Worm (Caenorhabditis elegans) whole organism, mixed stage, embryonic: ENCODE data around the gene vit-4.

Experiments used
- M03D4.4 ChIP-seq: sonication (generic microtip); optimal IDR thresholded peaks from 2 replicates; lab custom pipeline; 2017; ENCODE audit warnings: mild to moderate bottlenecking, missing genetic modification characterization, missing compliant biosample characterization
- bed-3 ChIP-seq: fragments of 200-800 bp; sonication (Bioruptor generic); optimal IDR thresholded peaks from 3 replicates; lab custom pipeline; 2018; ENCODE audit warnings: mild to moderate bottlenecking, missing genetic modification characterization, moderate library complexity, missing compliant biosample characterization
- blmp-1 ChIP-seq: fragments of 150-350 bp; optimal IDR thresholded peaks from 2 replicates; lab custom pipeline; 2014; ENCODE audit warnings: missing biosample characterization, missing genetic modification characterization
- ceh-39 ChIP-seq: fragments of 150-350 bp; optimal IDR thresholded peaks from 2 replicates; lab custom pipeline; 2014; ENCODE audit warnings: missing biosample characterization, missing genetic modification characterization
- ceh-43 ChIP-seq: fragments of 200-800 bp; sonication (Bioruptor generic); optimal IDR thresholded peaks from 2 replicates; lab custom pipeline; 2018; ENCODE audit warnings: mild to moderate bottlenecking, missing genetic modification characterization, moderate library complexity, missing compliant biosample characterization
- ceh-83 ChIP-seq: fragments of 200-800 bp; sonication (Bioruptor generic); optimal IDR thresholded peaks from 2 replicates; lab custom pipeline; 2018; ENCODE audit warnings: mild to moderate bottlenecking, missing genetic modification characterization, missing compliant biosample characterization
- ces-1 ChIP-seq: fragments of 150-350 bp; optimal IDR thresholded peaks from 2 replicates; lab custom pipeline; 2014; ENCODE audit warnings: missing biosample characterization, missing genetic modification reagents, missing genetic modification characterization
- cnd-1 ChIP-seq: fragments of 200-800 bp; sonication (Bioruptor generic); optimal IDR thresholded peaks from 2 replicates; lab custom pipeline; 2018; ENCODE audit warnings: mild to moderate bottlenecking, missing genetic modification characterization, missing compliant biosample characterization
- drap-1 ChIP-seq: fragments of 200-800 bp; sonication (Bioruptor generic); optimal IDR thresholded peaks from 3 replicates; lab custom pipeline; 2018; ENCODE audit warnings: mild to moderate bottlenecking, missing genetic modification characterization, missing compliant biosample characterization
- elt-1 ChIP-seq: sonication (generic microtip); optimal IDR thresholded peaks from 2 replicates; lab custom pipeline; 2017; ENCODE audit warnings: missing genetic modification characterization, mild to moderate bottlenecking, missing compliant biosample characterization, antibody characterized with exemption, moderate library complexity, borderline replicate concordance; ENCODE audit not compliant: insufficient read depth
- elt-3 ChIP-seq: fragments of 150-350 bp; optimal IDR thresholded peaks from 2 replicates; lab custom pipeline; 2014; ENCODE audit warnings: missing biosample characterization, missing genetic modification characterization
- flh-1 ChIP-seq: fragments of 200-800 bp; sonication (Bioruptor generic); optimal IDR thresholded peaks from 2 replicates; lab custom pipeline; 2018; ENCODE audit warnings: mild to moderate bottlenecking, missing genetic modification characterization, moderate library complexity, missing compliant biosample characterization
- ham-2 ChIP-seq: fragments of 200-800 bp; sonication (Bioruptor generic); optimal IDR thresholded peaks from 2 replicates; lab custom pipeline; 2018; ENCODE audit warnings: mild to moderate bottlenecking, missing genetic modification characterization, missing compliant biosample characterization
- hlh-1 ChIP-seq: fragments of 150-350 bp; optimal IDR thresholded peaks from 2 replicates; lab custom pipeline; 2014; ENCODE audit warnings: missing biosample characterization, missing genetic modification reagents, missing genetic modification characterization
- lin-13 ChIP-seq: fragments of 150-350 bp; optimal IDR thresholded peaks from 2 replicates; lab custom pipeline; 2014; ENCODE audit warnings: missing biosample characterization, missing genetic modification characterization
- lin-32 ChIP-seq: fragments of 200-800 bp; sonication (Bioruptor generic); optimal IDR thresholded peaks from 2 replicates; lab custom pipeline; 2018; ENCODE audit warnings: mild to moderate bottlenecking, missing genetic modification characterization, missing compliant biosample characterization
- lsy-2 ChIP-seq: fragments of 150-350 bp; optimal IDR thresholded peaks from 2 replicates; lab custom pipeline; 2014; ENCODE audit warnings: missing biosample characterization, missing genetic modification characterization
- mab-5 ChIP-seq: fragments of 150-350 bp; optimal IDR thresholded peaks from 2 replicates; lab custom pipeline; 2014; ENCODE audit warnings: missing biosample characterization, missing genetic modification characterization
- mep-1 ChIP-seq: fragments of 150-350 bp; optimal IDR thresholded peaks from 2 replicates; lab custom pipeline; 2017; ENCODE audit warnings: missing biosample characterization, missing genetic modification reagents, missing genetic modification characterization, inconsistent platforms
- mls-2 ChIP-seq: sonication (generic microtip); optimal IDR thresholded peaks from 2 replicates; lab custom pipeline; 2016; ENCODE audit warnings: mild to moderate bottlenecking, missing genetic modification characterization, moderate library complexity, missing compliant biosample characterization
- nhr-12 ChIP-seq: fragments of 150-350 bp; optimal IDR thresholded peaks from 2 replicates; lab custom pipeline; 2014; ENCODE audit warnings: missing biosample characterization, missing genetic modification characterization
- nhr-2 ChIP-seq: fragments of 150-350 bp; optimal IDR thresholded peaks from 2 replicates; lab custom pipeline; 2014; ENCODE audit warnings: missing biosample characterization, missing genetic modification characterization
- nhr-237 ChIP-seq: fragments of 150-350 bp; optimal IDR thresholded peaks from 2 replicates; lab custom pipeline; 2014; ENCODE audit warnings: missing biosample characterization, missing genetic modification characterization
- nhr-28 ChIP-seq: fragments of 150-350 bp; optimal IDR thresholded peaks from 2 replicates; lab custom pipeline; 2014; ENCODE audit warnings: missing biosample characterization, missing genetic modification characterization
- nhr-76 ChIP-seq: sonication (generic microtip); optimal IDR thresholded peaks from 2 replicates; lab custom pipeline; 2017; ENCODE audit warnings: missing biosample characterization, missing genetic modification characterization
- pha-4 ChIP-seq: fragments of 150-350 bp; optimal IDR thresholded peaks from 2 replicates; lab custom pipeline; 2018; ENCODE audit warnings: missing biosample characterization, missing genetic modification reagents, missing genetic modification characterization
- sem-2 ChIP-seq: fragments of 200-800 bp; sonication (Bioruptor generic); optimal IDR thresholded peaks from 2 replicates; lab custom pipeline; 2018; ENCODE audit warnings: mild to moderate bottlenecking, missing genetic modification characterization, missing compliant biosample characterization
- snpc-4 ChIP-seq: fragments of 150-350 bp; optimal IDR thresholded peaks from 2 replicates; lab custom pipeline; 2014; ENCODE audit warnings: missing biosample characterization, missing genetic modification characterization
- sptf-1 ChIP-seq: sonication (generic microtip); optimal IDR thresholded peaks from 2 replicates; lab custom pipeline; 2017; ENCODE audit warnings: mild to moderate bottlenecking, missing genetic modification characterization, moderate library complexity, missing compliant biosample characterization
- tbx-8 ChIP-seq: fragments of 200-800 bp; sonication (Bioruptor generic); optimal IDR thresholded peaks from 2 replicates; lab custom pipeline; 2018; ENCODE audit warnings: mild to moderate bottlenecking, missing genetic modification characterization, moderate library complexity, missing compliant biosample characterization
- unc-120 ChIP-seq: sonication (generic microtip); optimal IDR thresholded peaks from 2 replicates; lab custom pipeline; 2017; ENCODE audit warnings: missing genetic modification characterization, missing compliant biosample characterization; ENCODE audit not compliant: poor library complexity, severe bottlenecking
- unc-39 ChIP-seq: fragments of 150-350 bp; optimal IDR thresholded peaks from 2 replicates; lab custom pipeline; 2014; ENCODE audit warnings: missing biosample characterization, missing genetic modification characterization
- unc-62 ChIP-seq: fragments of 150-350 bp; optimal IDR thresholded peaks from 2 replicates; lab custom pipeline; 2014; ENCODE audit warnings: missing biosample characterization, missing genetic modification reagents, missing genetic modification characterization
- zip-8 ChIP-seq: fragments of 150-350 bp; optimal IDR thresholded peaks from 2 replicates; lab custom pipeline; 2014; ENCODE audit warnings: missing biosample characterization, missing genetic modification characterization
- ztf-11 ChIP-seq: fragments of 150-350 bp; optimal IDR thresholded peaks from 2 replicates; lab custom pipeline; 2014; ENCODE audit warnings: missing biosample characterization, missing genetic modification characterization

The vit-4 gene

DNA sequence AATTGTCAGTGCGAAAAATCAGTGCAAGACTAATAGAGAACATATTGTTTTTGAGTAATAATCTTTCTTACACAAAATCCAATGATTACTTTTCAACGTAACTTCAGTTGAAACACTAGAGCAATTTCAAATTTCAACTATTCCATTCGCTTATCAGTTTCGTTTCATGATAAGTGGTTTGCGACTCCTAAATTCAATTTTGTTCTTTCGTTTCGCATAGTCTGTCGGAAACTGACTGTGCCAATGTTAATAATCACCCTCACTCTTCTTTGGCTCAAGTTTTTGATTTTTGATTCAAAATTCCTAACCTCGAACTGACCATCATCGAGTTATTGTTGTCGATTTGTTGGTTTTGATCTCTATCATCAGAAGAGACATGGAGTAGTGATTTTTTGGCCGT lies 15.0 kb downstream of the vit-4 start:
- TF ChIP-seq ztf-11 = no peak
- no peak for TF ChIP-seq cnd-1 (tag; lab: Kevin White, UChicago)
- no peak for TF ChIP-seq ceh-43 (GFP tag; lab: Kevin White, UChicago)
- no peak for TF ChIP-seq zip-8 (tag; lab: Kevin White, UChicago)
- no peak for TF ChIP-seq ceh-83 (GFP tag; lab: Kevin White, UChicago)
- TF ChIP-seq mls-2 = no peak
- TF ChIP-seq lin-32 (GFP tag; lab: Kevin White, UChicago) = no peak
- TF ChIP-seq drap-1 (GFP tag; lab: Kevin White, UChicago) = no peak
- TF ChIP-seq M03D4.4 (tag; lab: Kevin White, UChicago) = no peak
- TF ChIP-seq bed-3 (GFP tag; lab: Kevin White, UChicago) = no peak
- no peak for TF ChIP-seq ceh-39
- TF ChIP-seq unc-120 (tag; lab: Kevin White, UChicago) = no peak
- TF ChIP-seq ces-1 (GFP tag; lab: Kevin White, UChicago) = no peak
- TF ChIP-seq lsy-2 (tag; lab: Kevin White, UChicago) = no peak
- no peak for TF ChIP-seq nhr-28 (tag; lab: Kevin White, UChicago)
- TF ChIP-seq lin-13 (tag; lab: Kevin White, UChicago) = no peak

DNA sequence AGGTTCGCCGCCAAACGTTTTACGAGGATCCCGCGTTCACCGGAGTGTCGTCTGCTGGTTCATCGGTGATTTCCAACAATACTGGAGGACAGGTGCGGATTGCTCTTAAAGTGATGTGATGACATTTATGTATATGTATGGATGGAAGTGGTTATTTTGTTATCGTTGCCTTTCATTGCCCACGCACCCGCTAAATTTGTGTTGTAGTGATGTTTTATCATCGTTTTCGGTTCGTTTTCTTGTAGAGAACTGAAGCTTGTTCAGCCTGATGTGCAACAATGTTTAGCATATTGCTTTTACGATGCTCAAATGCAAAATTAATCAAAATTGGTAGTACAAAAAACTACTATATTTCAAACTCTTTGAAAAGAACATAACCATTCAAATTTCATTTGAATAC lies 15.9 kb downstream of the vit-4 start:
- TF ChIP-seq bed-3 (GFP tag; lab: Kevin White, UChicago) = no peak
- TF ChIP-seq flh-1 (GFP tag; lab: Kevin White, UChicago) = no peak
- TF ChIP-seq nhr-237 (tag; lab: Kevin White, UChicago) = no peak
- no peak for TF ChIP-seq cnd-1 (tag; lab: Kevin White, UChicago)
- no peak for TF ChIP-seq unc-120 (tag; lab: Kevin White, UChicago)

DNA sequence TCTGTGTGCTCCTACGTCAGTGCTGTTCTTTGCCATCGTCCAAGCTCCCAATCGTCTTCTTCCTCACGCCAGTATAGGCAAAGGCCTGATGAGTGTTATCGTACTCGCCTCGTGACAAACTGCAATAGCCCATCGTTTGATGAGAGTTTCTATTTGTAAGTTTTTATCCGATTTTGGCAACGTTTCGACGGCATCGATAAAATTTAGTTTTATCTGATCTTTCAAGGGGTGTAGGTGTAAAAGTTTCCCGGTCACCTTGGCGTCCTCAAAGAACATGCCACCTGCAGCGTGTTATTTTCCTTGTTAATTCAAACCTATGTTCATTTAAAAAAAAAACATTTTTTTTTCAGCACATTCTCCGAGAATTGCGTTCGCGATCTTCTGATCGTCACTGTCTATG lies 16.7 kb downstream of the vit-4 start:
- TF ChIP-seq mab-5 = no peak
- TF ChIP-seq, all 35 proteins: peak for 0

DNA sequence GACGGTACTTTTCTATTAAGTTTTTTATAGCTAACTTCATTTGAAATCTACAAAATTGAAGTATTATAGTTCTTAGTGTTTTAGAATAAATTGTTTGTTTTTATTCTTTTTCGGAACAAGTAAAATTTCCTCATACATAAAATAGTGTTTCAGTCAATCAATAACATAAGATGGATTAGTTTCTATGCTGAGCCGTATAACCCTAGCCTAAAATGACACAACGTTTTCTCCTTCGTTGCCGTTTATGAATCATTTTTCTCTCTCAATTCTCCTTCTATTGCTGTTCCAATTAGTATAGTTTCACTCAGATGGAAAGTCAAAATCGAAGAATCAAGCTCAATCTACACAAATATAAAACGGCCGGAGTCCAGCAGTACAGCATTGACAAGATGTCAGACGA lies 21.5 kb downstream of the vit-4 start, which contains the start of gene rgs-7:
rgs-7 (plus strand) TSS at position 301 of the 400 bp plus-strand sequence.
- TF ChIP-seq lsy-2 (tag; lab: Kevin White, UChicago) (no peak), mls-2 (no peak), ceh-43 (GFP tag; lab: Kevin White, UChicago) (no peak), M03D4.4 (tag; lab: Kevin White, UChicago) (no peak), nhr-28 (tag; lab: Kevin White, UChicago) (no peak), nhr-12 (tag; lab: Kevin White, UChicago) (no peak), ztf-11 (no peak), nhr-76 (tag; lab: Kevin White, UChicago) (no peak), blmp-1 (tag; lab: Kevin White, UChicago) (no peak), ceh-83 (GFP tag; lab: Kevin White, UChicago) (no peak), elt-3 (no peak), flh-1 (GFP tag; lab: Kevin White, UChicago) (no peak), nhr-2 (tag; lab: Kevin White, UChicago) (no peak), mep-1 (tag; lab: Kevin White, UChicago) (no peak), snpc-4 (tag; lab: Kevin White, UChicago) (no peak)

DNA sequence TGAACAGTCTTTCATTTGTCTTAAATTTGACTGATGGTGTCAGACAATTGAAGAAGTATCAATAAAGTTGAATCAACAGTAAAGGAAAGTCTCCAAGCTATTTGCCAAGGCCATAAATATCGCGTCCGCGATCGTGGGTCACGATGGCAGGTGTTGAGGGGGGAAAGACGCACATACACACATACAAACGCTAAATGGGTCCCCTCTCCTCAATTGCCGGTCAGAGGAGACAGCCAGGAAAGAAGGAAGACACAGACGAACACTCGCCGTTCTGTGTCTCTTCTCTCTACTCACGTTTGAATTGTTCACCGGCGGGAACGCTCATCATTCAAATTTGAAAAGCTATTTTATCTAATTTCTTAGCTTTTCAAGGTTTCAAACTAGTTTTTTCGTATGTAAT lies 22.9 kb downstream of the vit-4 start:
- TF ChIP-seq unc-120 (tag; lab: Kevin White, UChicago) = peak; percentile 73
- no peak for TF ChIP-seq flh-1 (GFP tag; lab: Kevin White, UChicago)
- peak; percentile 82 for TF ChIP-seq nhr-2 (tag; lab: Kevin White, UChicago)
- TF ChIP-seq pha-4 = peak; percentile 31
- TF ChIP-seq unc-62 (GFP tag; lab: Kevin White, UChicago) = peak; percentile 55
- TF ChIP-seq elt-1 (tag; lab: Kevin White, UChicago) = peak; percentile 13
- TF ChIP-seq lin-32 (GFP tag; lab: Kevin White, UChicago) = no peak
- TF ChIP-seq bed-3 (GFP tag; lab: Kevin White, UChicago) = no peak
- TF ChIP-seq sptf-1 = no peak
- no peak for TF ChIP-seq nhr-76 (tag; lab: Kevin White, UChicago)
- TF ChIP-seq snpc-4 (tag; lab: Kevin White, UChicago) = no peak
- peak; percentile 28 for TF ChIP-seq lin-13 (tag; lab: Kevin White, UChicago)
- no peak for TF ChIP-seq nhr-237 (tag; lab: Kevin White, UChicago)
- TF ChIP-seq ham-2 (GFP tag; lab: Kevin White, UChicago) = peak; percentile 43
- TF ChIP-seq drap-1 (GFP tag; lab: Kevin White, UChicago) = peak; percentile 17
- no peak for TF ChIP-seq nhr-12 (tag; lab: Kevin White, UChicago)
- no peak for TF ChIP-seq ceh-83 (GFP tag; lab: Kevin White, UChicago)
- TF ChIP-seq ces-1 (GFP tag; lab: Kevin White, UChicago) = peak; percentile 33
- no peak for TF ChIP-seq nhr-28 (tag; lab: Kevin White, UChicago)
- peak; percentile 51 for TF ChIP-seq hlh-1
- TF ChIP-seq mls-2 = peak; percentile 41
- TF ChIP-seq sem-2 (GFP tag; lab: Kevin White, UChicago) = no peak
- TF ChIP-seq lsy-2 (tag; lab: Kevin White, UChicago) = no peak
- no peak for TF ChIP-seq ceh-39
- no peak for TF ChIP-seq elt-3
- no peak for TF ChIP-seq mab-5
- TF ChIP-seq mep-1 (tag; lab: Kevin White, UChicago) = peak; percentile 37
- no peak for TF ChIP-seq blmp-1 (tag; lab: Kevin White, UChicago)
- no peak for TF ChIP-seq unc-39 (tag; lab: Kevin White, UChicago)
- TF ChIP-seq ztf-11 = no peak
- peak; percentile 39 for TF ChIP-seq cnd-1 (tag; lab: Kevin White, UChicago)
- peak; percentile 24 for TF ChIP-seq M03D4.4 (tag; lab: Kevin White, UChicago)
- TF ChIP-seq zip-8 (tag; lab: Kevin White, UChicago) = no peak
- no peak for TF ChIP-seq tbx-8
- no peak for TF ChIP-seq ceh-43 (GFP tag; lab: Kevin White, UChicago)
